Fruit fly (Drosophila melanogaster): ENCODE results near the gene SP555.

dm6 chr2L:5036120-5036519 lies 1.4 kb upstream of the SP555 start:
- no peak for TF ChIP-seq ttk (optimal IDR thresholded peaks at IDR 0.05)
- no peak for TF ChIP-seq h (optimal IDR thresholded peaks at IDR 0.05)
- no peak for TF ChIP-seq psq (optimal IDR thresholded peaks at IDR 0.05)
- TF ChIP-seq Sin3A (optimal IDR thresholded peaks at IDR 0.05), result no peak

Data from Kc167 (cell line).